Worm (Caenorhabditis elegans) whole organism, early embryonic: ENCODE results near the gene H23L24.4.

Experiments used
- B0310.2 ChIP-seq: sonication (generic microtip); optimal IDR thresholded peaks from 2 replicates; lab custom pipeline; 2016; ENCODE audit warnings: mild to moderate bottlenecking, missing genetic modification characterization, missing compliant biosample characterization
- F13C5.2 ChIP-seq: sonication (generic microtip); optimal IDR thresholded peaks from 2 replicates; lab custom pipeline; 2017; ENCODE audit warnings: mild to moderate bottlenecking, missing genetic modification characterization, inconsistent platforms, missing compliant biosample characterization
- aly-1 ChIP-seq: sonication (generic microtip); optimal IDR thresholded peaks from 2 replicates; lab custom pipeline; 2016; ENCODE audit warnings: missing genetic modification characterization, missing compliant biosample characterization
- ama-1 ChIP-seq: fragments of 150-350 bp; optimal IDR thresholded peaks from 2 replicates; lab custom pipeline; 2014
- ceh-13 ChIP-seq: fragments of 200-800 bp; sonication (Bioruptor generic); optimal IDR thresholded peaks from 2 replicates; lab custom pipeline; 2018; ENCODE audit warnings: mild to moderate bottlenecking, missing genetic modification characterization, missing compliant biosample characterization
- ceh-36 ChIP-seq: sonication (generic microtip); optimal IDR thresholded peaks from 2 replicates; lab custom pipeline; 2016; ENCODE audit warnings: missing genetic modification characterization, inconsistent platforms, missing compliant biosample characterization
- ets-7 ChIP-seq: sonication (generic microtip); optimal IDR thresholded peaks from 2 replicates; lab custom pipeline; 2016; ENCODE audit warnings: missing genotype, missing genetic modification characterization, missing compliant biosample characterization
- flt-1 ChIP-seq: fragments of 200-800 bp; sonication (Bioruptor generic); IDR thresholded peaks from 2 replicates; pipeline ENCODE4 v1.3.6; 2022; ENCODE audit warnings: missing genetic modification characterization, missing compliant biosample characterization
- hmbx-1 ChIP-seq: sonication (generic microtip); optimal IDR thresholded peaks from 2 replicates; lab custom pipeline; 2016; ENCODE audit warnings: mild to moderate bottlenecking, missing genetic modification characterization, missing compliant biosample characterization
- hmg-4 ChIP-seq: fragments of 200-800 bp; sonication (Bioruptor generic); optimal IDR thresholded peaks from 2 replicates; lab custom pipeline; 2018; ENCODE audit warnings: mild to moderate bottlenecking, missing genetic modification characterization, missing compliant biosample characterization
- hnd-1 ChIP-seq: sonication (generic microtip); optimal IDR thresholded peaks from 2 replicates; lab custom pipeline; 2016; ENCODE audit warnings: missing genetic modification characterization, missing compliant biosample characterization
- pes-1 ChIP-seq: fragments of 200-800 bp; sonication (Bioruptor generic); IDR thresholded peaks from 2 replicates; pipeline ENCODE4 v1.3.6; 2022; ENCODE audit warnings: missing genetic modification reagents, missing genetic modification characterization, missing compliant biosample characterization
- scrt-1 ChIP-seq: fragments of 200-800 bp; sonication (Bioruptor generic); IDR thresholded peaks from 2 replicates; pipeline ENCODE4 v1.3.6; 2022; ENCODE audit warnings: missing genetic modification characterization, missing compliant biosample characterization
- sea-1 ChIP-seq: fragments of 200-800 bp; sonication (Bioruptor generic); conservative IDR thresholded peaks from 2 replicates; pipeline ENCODE4 v1.3.6; 2022; ENCODE audit warnings: missing genetic modification characterization, missing compliant biosample characterization
- tbx-11 ChIP-seq: fragments of 200-800 bp; sonication (Bioruptor generic); IDR thresholded peaks from 2 replicates; pipeline ENCODE4 v1.3.6; 2022; ENCODE audit warnings: missing genetic modification characterization, missing compliant biosample characterization
- tbx-37 ChIP-seq: fragments of 200-800 bp; sonication (Bioruptor generic); conservative IDR thresholded peaks from 2 replicates; pipeline ENCODE4 v1.3.6; 2022; ENCODE audit warnings: missing genetic modification reagents, missing genetic modification characterization, missing compliant biosample characterization
- tra-4 ChIP-seq: sonication (generic microtip); optimal IDR thresholded peaks from 2 replicates; lab custom pipeline; 2017; ENCODE audit warnings: missing genetic modification characterization, missing compliant biosample characterization

H23L24.4 gene

DNA sequence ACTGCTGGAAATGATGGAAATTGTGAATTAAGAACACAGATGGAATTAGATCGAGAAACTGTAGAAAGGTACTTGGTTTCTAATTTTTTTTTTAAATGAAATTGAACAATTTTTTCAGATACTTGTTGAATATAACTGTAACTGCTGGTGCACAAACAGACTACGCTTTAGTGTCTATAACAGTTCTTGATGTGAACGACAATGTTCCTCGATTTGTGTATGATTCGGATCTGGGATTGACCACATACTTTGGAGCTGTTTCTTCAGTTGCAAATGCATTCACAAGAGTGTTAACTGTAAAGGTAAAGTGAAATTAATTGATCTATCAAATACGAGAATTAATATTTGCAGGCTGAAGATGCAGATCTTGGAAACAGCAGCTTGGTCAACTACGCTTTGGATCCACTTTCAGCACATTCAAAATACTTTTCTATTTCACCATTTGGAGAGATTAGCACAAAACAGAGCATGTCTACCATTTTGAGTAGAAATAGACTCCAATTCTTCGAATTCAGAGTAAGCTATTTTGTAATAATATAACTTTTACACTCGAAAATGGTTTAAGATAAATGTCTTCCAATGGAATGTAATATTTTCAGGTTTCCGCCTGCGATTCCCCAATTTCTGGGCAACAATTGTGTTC is 31.6 kb downstream of the H23L24.4 start:
- TF ChIP-seq sea-1 (GFP tag; lab: Robert Waterston, UW) (no peak), scrt-1 (no peak), aly-1 (tag; lab: Kevin White, UChicago) (no peak), pes-1 (no peak), ets-7 (no peak), tbx-11 (GFP tag; lab: Robert Waterston, UW) (no peak), ceh-13 (no peak), B0310.2 (tag; lab: Kevin White, UChicago) (no peak), hnd-1 (tag; lab: Kevin White, UChicago) (no peak)

DNA sequence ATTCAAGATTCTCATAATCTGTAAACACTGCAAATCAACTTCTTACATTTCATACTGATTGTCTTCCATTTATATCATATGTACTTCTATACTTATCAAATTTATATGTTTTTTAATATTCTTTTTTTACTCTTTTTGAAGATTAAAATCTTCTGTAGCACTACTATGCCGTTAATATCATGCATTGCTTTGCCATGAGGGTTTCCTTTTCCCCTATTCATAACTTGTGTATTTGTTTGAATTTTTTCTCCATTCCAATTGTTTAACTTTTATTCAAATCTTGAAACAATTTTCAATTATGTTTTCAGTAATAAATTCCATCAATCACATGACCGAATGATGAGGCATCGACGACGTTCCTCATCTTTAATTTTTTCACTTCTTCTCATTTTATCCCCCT is 36.8 kb downstream of the H23L24.4 start, which contains the start of gene cdh-5:
Gene cdh-5 (plus strand): TSS at position 301 of the 400 bp plus-strand sequence.
- no peak for TF ChIP-seq scrt-1
- no peak for TF ChIP-seq hmg-4 (GFP tag; lab: Kevin White, UChicago)
- no peak for TF ChIP-seq F13C5.2
- no peak for TF ChIP-seq hmbx-1 (tag; lab: Kevin White, UChicago)
- TF ChIP-seq tbx-11 (GFP tag; lab: Robert Waterston, UW) = no peak
- no peak for TF ChIP-seq ama-1 (lab: Kevin White, UChicago)
- no peak for TF ChIP-seq ets-7
- no peak for TF ChIP-seq hnd-1 (tag; lab: Kevin White, UChicago)
- TF ChIP-seq aly-1 (tag; lab: Kevin White, UChicago) = no peak
- TF ChIP-seq sea-1 (GFP tag; lab: Robert Waterston, UW) = no peak
- no peak for TF ChIP-seq ceh-36 (tag; lab: Kevin White, UChicago)
- no peak for TF ChIP-seq flt-1 (GFP tag; lab: Robert Waterston, UW)
- TF ChIP-seq tbx-37 (GFP tag; lab: Robert Waterston, UW) = no peak
- no peak for TF ChIP-seq B0310.2 (tag; lab: Kevin White, UChicago)
- TF ChIP-seq pes-1 = no peak
- no peak for TF ChIP-seq tra-4 (tag; lab: Kevin White, UChicago)
- TF ChIP-seq ceh-13 = no peak

DNA sequence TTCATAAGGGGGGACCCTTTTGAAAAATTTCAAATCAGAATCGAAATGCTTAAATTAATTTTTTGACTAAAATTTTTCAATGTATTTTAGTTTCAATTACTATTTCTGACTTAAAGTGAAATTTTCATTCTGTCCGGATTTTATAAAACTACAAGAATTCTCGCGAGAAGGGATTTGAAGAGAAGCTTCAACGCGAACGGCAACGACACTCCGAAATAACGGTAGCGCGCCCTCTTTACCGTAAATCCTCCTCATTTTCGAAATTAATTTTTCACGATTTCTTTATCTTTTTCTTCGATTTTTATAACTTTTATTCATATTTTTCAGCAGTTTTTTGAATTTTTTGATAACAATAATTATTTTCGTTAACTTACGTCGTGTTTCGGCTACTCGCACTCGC is 39.6 kb downstream of the H23L24.4 start:
- TF ChIP-seq pes-1 = no peak
- no peak for TF ChIP-seq tbx-37 (GFP tag; lab: Robert Waterston, UW)
- no peak for TF ChIP-seq ceh-36 (tag; lab: Kevin White, UChicago)
- no peak for TF ChIP-seq aly-1 (tag; lab: Kevin White, UChicago)
- TF ChIP-seq tbx-11 (GFP tag; lab: Robert Waterston, UW) = no peak
- TF ChIP-seq hmbx-1 (tag; lab: Kevin White, UChicago) = no peak
- TF ChIP-seq ama-1 (lab: Kevin White, UChicago) = no peak
- TF ChIP-seq flt-1 (GFP tag; lab: Robert Waterston, UW) = no peak
- no peak for TF ChIP-seq ets-7
- TF ChIP-seq ceh-13 = no peak
- TF ChIP-seq scrt-1 = no peak
- no peak for TF ChIP-seq hnd-1 (tag; lab: Kevin White, UChicago)
- no peak for TF ChIP-seq sea-1 (GFP tag; lab: Robert Waterston, UW)

DNA sequence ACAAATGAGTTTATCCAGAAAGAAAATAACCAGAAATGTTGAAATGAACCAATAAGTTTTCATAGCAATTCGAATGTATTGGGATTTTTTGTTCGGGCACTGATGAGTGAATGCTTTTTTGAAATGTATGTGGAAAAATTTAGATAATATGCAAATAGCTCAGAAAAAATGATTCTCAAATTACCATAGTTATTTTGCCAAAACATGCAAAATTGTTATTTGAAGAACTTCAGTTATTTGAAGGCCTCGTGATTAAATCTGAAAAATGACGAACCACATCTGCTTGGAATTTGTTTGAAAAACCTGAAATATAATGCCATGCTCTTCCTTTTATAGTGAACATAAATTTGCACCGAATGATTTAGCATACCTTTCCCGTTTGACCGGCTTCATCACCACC is 47.3 kb downstream of the H23L24.4 start, which contains the start of gene C49C8.6:
Gene C49C8.6 (minus strand): TSS at position 101 of the 400 bp plus-strand sequence.
- TF ChIP-seq F13C5.2 (no peak), ets-7 (no peak), flt-1 (GFP tag; lab: Robert Waterston, UW) (no peak), hmg-4 (GFP tag; lab: Kevin White, UChicago) (no peak), tbx-37 (GFP tag; lab: Robert Waterston, UW) (no peak), sea-1 (GFP tag; lab: Robert Waterston, UW) (no peak), ceh-13 (no peak), aly-1 (tag; lab: Kevin White, UChicago) (no peak), pes-1 (no peak)

DNA sequence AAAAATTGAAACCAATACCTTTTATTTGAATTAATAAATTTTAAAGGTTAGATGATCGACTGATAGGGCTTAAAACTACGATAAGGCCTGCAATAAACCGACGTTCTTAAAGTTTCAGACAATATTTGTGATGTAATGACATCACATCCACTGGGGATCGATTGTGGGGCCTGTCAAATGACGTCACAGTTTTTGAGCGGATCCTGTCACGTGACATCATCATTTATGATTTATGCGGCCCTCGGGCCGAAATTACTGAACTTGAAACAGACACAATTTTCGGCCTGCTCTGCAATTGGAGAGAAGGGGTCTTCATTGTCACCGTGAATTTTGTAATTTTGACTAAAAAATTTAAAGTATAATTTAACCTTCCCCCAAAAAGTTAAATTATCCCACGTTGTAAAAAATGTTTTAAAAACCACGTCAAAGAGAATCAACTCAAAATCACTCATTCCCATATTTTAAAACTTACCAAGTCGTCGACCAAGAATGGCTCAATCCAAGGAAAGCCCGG is 51.2 kb downstream of the H23L24.4 start, which contains the start of gene C49C8.1:
Gene C49C8.1 (plus strand): TSS at position 464 of the 514 bp plus-strand sequence.
- TF ChIP-seq aly-1 (tag; lab: Kevin White, UChicago) = no peak
- TF ChIP-seq ets-7 = no peak
- no peak for TF ChIP-seq tbx-11 (GFP tag; lab: Robert Waterston, UW)
- no peak for TF ChIP-seq tbx-37 (GFP tag; lab: Robert Waterston, UW)
- no peak for TF ChIP-seq hnd-1 (tag; lab: Kevin White, UChicago)
- no peak for TF ChIP-seq pes-1
- no peak for TF ChIP-seq hmbx-1 (tag; lab: Kevin White, UChicago)
- TF ChIP-seq ceh-36 (tag; lab: Kevin White, UChicago) = no peak
- TF ChIP-seq sea-1 (GFP tag; lab: Robert Waterston, UW) = no peak
- TF ChIP-seq hmg-4 (GFP tag; lab: Kevin White, UChicago) = no peak
- TF ChIP-seq F13C5.2 = no peak

DNA sequence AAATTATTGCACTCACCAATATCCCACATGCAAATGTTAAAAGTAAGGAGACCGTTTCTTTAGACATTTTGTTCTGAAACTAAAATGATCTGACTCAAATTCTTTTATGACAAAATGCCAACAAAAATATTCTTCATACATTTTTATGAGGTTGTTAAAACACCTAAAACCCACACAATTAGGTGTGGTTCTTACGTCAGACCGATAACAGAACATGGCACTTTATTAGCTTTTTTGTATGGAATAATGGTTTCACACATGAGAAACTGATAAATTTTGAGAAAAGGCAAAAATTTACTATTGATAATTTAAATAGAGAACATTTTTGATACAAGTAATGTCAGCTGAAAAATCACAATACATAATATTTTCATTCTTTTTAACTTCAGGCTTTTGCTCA is 51.8 kb downstream of the H23L24.4 start, which contains the start of gene C49C8.5:
Gene C49C8.5 (minus strand): TSS at position 73 of the 400 bp plus-strand sequence.
- TF ChIP-seq F13C5.2 = no peak
- TF ChIP-seq ceh-13 = no peak
- no peak for TF ChIP-seq sea-1 (GFP tag; lab: Robert Waterston, UW)
- no peak for TF ChIP-seq ceh-36 (tag; lab: Kevin White, UChicago)
- no peak for TF ChIP-seq tra-4 (tag; lab: Kevin White, UChicago)
- no peak for TF ChIP-seq flt-1 (GFP tag; lab: Robert Waterston, UW)
- no peak for TF ChIP-seq hmbx-1 (tag; lab: Kevin White, UChicago)
- no peak for TF ChIP-seq scrt-1
- no peak for TF ChIP-seq ets-7
- TF ChIP-seq hnd-1 (tag; lab: Kevin White, UChicago) = no peak
- TF ChIP-seq B0310.2 (tag; lab: Kevin White, UChicago) = no peak
- TF ChIP-seq tbx-11 (GFP tag; lab: Robert Waterston, UW) = no peak
- no peak for TF ChIP-seq hmg-4 (GFP tag; lab: Kevin White, UChicago)
